Fruit fly (Drosophila melanogaster) whole organism, embryonic: ENCODE results near the gene Ran-like.

Experiments used
- Atf3 ChIP-seq: fragments of 200-800 bp; sonication (Bioruptor generic); optimal IDR thresholded peaks from 3 replicates; lab custom pipeline; 2016; ENCODE audit warnings: missing biosample characterization, missing genetic modification characterization
- CG10274 ChIP-seq: fragments of 200-800 bp; sonication (Bioruptor generic); optimal IDR thresholded peaks from 3 replicates; lab custom pipeline; 2017; ENCODE audit warnings: missing biosample characterization, mild to moderate bottlenecking, missing genetic modification characterization
- CG10979 ChIP-seq: fragments of 200-800 bp; sonication (Bioruptor generic); optimal IDR thresholded peaks from 2 replicates; lab custom pipeline; 2018; ENCODE audit warnings: missing biosample characterization, mild to moderate bottlenecking, missing genetic modification characterization, moderate library complexity
- CG12659 ChIP-seq: fragments of 200-800 bp; sonication (Bioruptor generic); optimal IDR thresholded peaks from 3 replicates; lab custom pipeline; 2017; ENCODE audit warnings: mild to moderate bottlenecking, missing biosample characterization, missing genetic modification reagents, missing genetic modification characterization
- CG12942 ChIP-seq: fragments of 200-800 bp; sonication (Bioruptor generic); optimal IDR thresholded peaks from 3 replicates; lab custom pipeline; 2016; ENCODE audit warnings: missing biosample characterization, missing genetic modification characterization
- CG13894 ChIP-seq: fragments of 200-800 bp; sonication (Bioruptor generic); optimal IDR thresholded peaks from 3 replicates; lab custom pipeline; 2018; ENCODE audit warnings: missing biosample characterization, mild to moderate bottlenecking, missing genetic modification characterization, moderate library complexity
- CG15073 ChIP-seq: fragments of 200-800 bp; sonication (Bioruptor generic); optimal IDR thresholded peaks from 2 replicates; lab custom pipeline; 2016; ENCODE audit warnings: missing biosample characterization, missing genetic modification characterization
- CG15479 ChIP-seq: fragments of 200-800 bp; sonication (Bioruptor generic); optimal IDR thresholded peaks from 3 replicates; lab custom pipeline; 2019; ENCODE audit warnings: missing biosample characterization, mild to moderate bottlenecking, missing genetic modification characterization, moderate library complexity
- CG17385 ChIP-seq: fragments of 200-800 bp; sonication (Bioruptor generic); optimal IDR thresholded peaks from 3 replicates; lab custom pipeline; 2018; ENCODE audit warnings: missing biosample characterization, mild to moderate bottlenecking, missing genetic modification characterization
- CG17829 ChIP-seq: fragments of 200-800 bp; optimal IDR thresholded peaks from 2 replicates; lab custom pipeline; 2019; ENCODE audit warnings: missing biosample characterization, mild to moderate bottlenecking, missing genetic modification characterization, moderate library complexity
- CG18262 ChIP-seq: fragments of 200-800 bp; optimal IDR thresholded peaks from 3 replicates; lab custom pipeline; 2019; ENCODE audit warnings: missing biosample characterization, mild to moderate bottlenecking, missing genetic modification characterization, moderate library complexity
- CG2116 ChIP-seq: fragments of 200-800 bp; sonication (Bioruptor generic); optimal IDR thresholded peaks from 3 replicates; lab custom pipeline; 2018; ENCODE audit warnings: missing biosample characterization, mild to moderate bottlenecking, missing genetic modification characterization
- CG2199 ChIP-seq: fragments of 200-800 bp; sonication (Bioruptor generic); IDR thresholded peaks from 3 replicates; pipeline ENCODE4 v1.3.6; 2022; ENCODE audit warnings: missing biosample characterization, missing genetic modification characterization
- CG30403 ChIP-seq: fragments of 200-800 bp; sonication (Bioruptor generic); optimal IDR thresholded peaks from 3 replicates; lab custom pipeline; 2016; ENCODE audit warnings: missing biosample characterization, missing genetic modification characterization
- CG3065 ChIP-seq: fragments of 200-800 bp; sonication (Bioruptor generic); optimal IDR thresholded peaks from 2 replicates; lab custom pipeline; 2016; ENCODE audit warnings: missing biosample characterization, missing genetic modification characterization
- CG3838 ChIP-seq: fragments of 200-800 bp; sonication (Bioruptor generic); optimal IDR thresholded peaks from 3 replicates; lab custom pipeline; 2016; ENCODE audit warnings: missing biosample characterization, missing genetic modification characterization
- CG8290 ChIP-seq, 3 experiments: fragments of 200-800 bp; sonication (Bioruptor generic); optimal IDR thresholded peaks; 2 replicates each; lab custom pipeline; 2016 to 2019; ENCODE audit warnings: missing biosample characterization in 3 of 3, missing genetic modification characterization in 3 of 3, mild to moderate bottlenecking in 2 of 3, moderate library complexity in 1 of 3
- Dll ChIP-seq: fragments of 200-800 bp; sonication (Bioruptor generic); IDR thresholded peaks from 4 replicates; pipeline ENCODE4 v1.3.6; 2022; ENCODE audit warnings: missing biosample characterization, missing genetic modification characterization; ENCODE audit not compliant: partially characterized antibody
- ERR ChIP-seq: fragments of 200-800 bp; sonication (Bioruptor generic); optimal IDR thresholded peaks from 2 replicates; lab custom pipeline; 2016; ENCODE audit warnings: missing biosample characterization, missing genetic modification characterization
- Ets65A ChIP-seq: fragments of 200-800 bp; sonication (Bioruptor generic); peaks from one replicate; lab custom pipeline; 2016; ENCODE audit warnings: missing biosample characterization, missing genetic modification characterization
- Hr51 ChIP-seq, 2 experiments: fragments of 200-800 bp; sonication (Bioruptor generic); optimal IDR thresholded peaks; 2 replicates in 1 of 2; 3 replicates in 1 of 2; lab custom pipeline; 2016 to 2018; ENCODE audit warnings: missing biosample characterization in 2 of 2, missing genetic modification characterization in 2 of 2, mild to moderate bottlenecking in 1 of 2, moderate library complexity in 1 of 2
- Hr78 ChIP-seq, 2 experiments: fragments of 200-800 bp in 1 of 2; fragments of >200 bp in 1 of 2; sonication (Bioruptor generic) in 1 of 2; optimal IDR thresholded peaks; 2 replicates each; lab custom pipeline; 2017 to 2019; ENCODE audit warnings: missing biosample characterization in 2 of 2, missing genetic modification characterization in 2 of 2, mild to moderate bottlenecking in 1 of 2, moderate library complexity in 1 of 2
- Med ChIP-seq: fragments of 200-800 bp; sonication (Bioruptor generic); peaks from one replicate; lab custom pipeline; 2016; ENCODE audit warnings: missing biosample characterization, missing genetic modification characterization, mild to moderate bottlenecking, inconsistent platforms, moderate library complexity
- NFAT ChIP-seq: fragments of 200-800 bp; sonication (Bioruptor generic); IDR thresholded peaks from 2 replicates; pipeline ENCODE4 v1.3.6; 2022; ENCODE audit warnings: missing biosample characterization, missing genetic modification characterization
- Pdp1 ChIP-seq, 2 experiments: fragments of 200-800 bp; sonication (Bioruptor generic); optimal IDR thresholded peaks; 3 replicates each; lab custom pipeline; 2016; ENCODE audit warnings: missing biosample characterization in 2 of 2, missing genetic modification characterization in 2 of 2, mild to moderate bottlenecking in 1 of 2, moderate library complexity in 1 of 2
- Side ChIP-seq: fragments of 200-800 bp; sonication (Bioruptor generic); optimal IDR thresholded peaks from 2 replicates; lab custom pipeline; 2016; ENCODE audit warnings: missing biosample characterization, missing genetic modification characterization
- Sox100B ChIP-seq: fragments of 200-800 bp; sonication (Bioruptor generic); optimal IDR thresholded peaks from 3 replicates; lab custom pipeline; 2018; ENCODE audit warnings: missing biosample characterization, mild to moderate bottlenecking, missing genetic modification characterization
- Vsx1 ChIP-seq: fragments of 200-800 bp; sonication (Bioruptor generic); optimal IDR thresholded peaks from 2 replicates; lab custom pipeline; 2017; ENCODE audit warnings: missing biosample characterization, mild to moderate bottlenecking, missing genetic modification characterization, missing genetic modification reagents
- btn ChIP-seq: fragments of 200-800 bp; sonication (Bioruptor generic); optimal IDR thresholded peaks from 2 replicates; lab custom pipeline; 2016; ENCODE audit warnings: missing biosample characterization, missing genetic modification characterization
- cg ChIP-seq: fragments of 200-800 bp; sonication (Bioruptor generic); optimal IDR thresholded peaks from 3 replicates; lab custom pipeline; 2019; ENCODE audit warnings: missing biosample characterization, mild to moderate bottlenecking, missing genetic modification characterization, moderate library complexity
- chinmo ChIP-seq: fragments of 200-800 bp; sonication (Bioruptor generic); IDR thresholded peaks from 4 replicates; pipeline ENCODE4 v1.3.6; 2022; ENCODE audit warnings: missing biosample characterization, missing genetic modification characterization; ENCODE audit not compliant: partially characterized antibody
- grn ChIP-seq: fragments of 200-800 bp; sonication (Bioruptor generic); optimal IDR thresholded peaks from 3 replicates; lab custom pipeline; 2017; ENCODE audit warnings: missing biosample characterization, missing genetic modification characterization
- ham ChIP-seq: fragments of 200-800 bp; sonication (Bioruptor generic); IDR thresholded peaks from 2 replicates; pipeline ENCODE4 v1.3.6; 2022; ENCODE audit warnings: missing biosample characterization, missing genetic modification characterization
- hkb ChIP-seq, 2 experiments: fragments of 200-800 bp in 1 of 2; fragments of >200 bp in 1 of 2; sonication (Bioruptor generic) in 1 of 2; IDR thresholded peaks in 1 of 2; optimal IDR thresholded peaks in 1 of 2; 2 replicates each; pipeline versions ENCODE4 v1.3.6 to Lab custom; 2017 to 2022; ENCODE audit warnings: missing biosample characterization in 1 of 2, missing genetic modification characterization in 1 of 2
- lbe ChIP-seq: fragments of 200-800 bp; sonication (Bioruptor generic); optimal IDR thresholded peaks from 2 replicates; lab custom pipeline; 2016; ENCODE audit warnings: missing biosample characterization, mild to moderate bottlenecking, missing genetic modification characterization
- lilli ChIP-seq: fragments of 200-800 bp; sonication (Bioruptor generic); optimal IDR thresholded peaks from 3 replicates; lab custom pipeline; 2016; ENCODE audit warnings: missing biosample characterization, missing genetic modification characterization
- mld ChIP-seq: fragments of 200-800 bp; sonication (Bioruptor generic); IDR thresholded peaks from 3 replicates; pipeline ENCODE4 v1.3.6; 2022; ENCODE audit warnings: missing biosample characterization, missing genetic modification characterization; ENCODE audit not compliant: partially characterized antibody
- nerfin-1 ChIP-seq: fragments of 200-800 bp; sonication (Bioruptor generic); optimal IDR thresholded peaks from 3 replicates; lab custom pipeline; 2019; ENCODE audit warnings: missing biosample characterization, mild to moderate bottlenecking, missing genetic modification characterization, moderate library complexity
- sc ChIP-seq, 3 experiments: fragments of >200 bp in 2 of 3; fragments of 200-800 bp in 1 of 3; sonication (Bioruptor generic) in 1 of 3; optimal IDR thresholded peaks; 2 replicates in 2 of 3; 3 replicates in 1 of 3; lab custom pipeline; 2017; ENCODE audit warnings: mild to moderate bottlenecking in 1 of 3, missing biosample characterization in 1 of 3, missing genetic modification characterization in 1 of 3, missing genetic modification reagents in 1 of 3
- sd ChIP-seq: fragments of 200-800 bp; sonication (Bioruptor generic); optimal IDR thresholded peaks from 3 replicates; lab custom pipeline; 2018; ENCODE audit warnings: missing biosample characterization, mild to moderate bottlenecking, missing genetic modification characterization, moderate library complexity
- sens-2 ChIP-seq: fragments of 200-800 bp; sonication (Bioruptor generic); IDR thresholded peaks from 2 replicates; pipeline ENCODE4 v1.3.6; 2022; ENCODE audit warnings: missing biosample characterization, missing genetic modification characterization
- tin ChIP-seq: fragments of 200-800 bp; sonication (Bioruptor generic); optimal IDR thresholded peaks from 3 replicates; lab custom pipeline; 2016; ENCODE audit warnings: missing biosample characterization, missing genetic modification characterization
- unc-4 ChIP-seq: fragments of 200-800 bp; sonication (Bioruptor generic); IDR thresholded peaks from 2 replicates; pipeline ENCODE4 v1.3.6; 2022; ENCODE audit warnings: missing biosample characterization, missing genetic modification characterization; ENCODE audit not compliant: partially characterized antibody
- wdn ChIP-seq: fragments of 200-800 bp; sonication (Bioruptor generic); IDR thresholded peaks from 2 replicates; pipeline ENCODE4 v1.3.6; 2022; ENCODE audit warnings: missing biosample characterization, missing genetic modification characterization
- wor ChIP-seq: fragments of 200-800 bp; sonication (Bioruptor generic); IDR thresholded peaks from 2 replicates; pipeline ENCODE4 v1.3.6; 2022; ENCODE audit warnings: missing biosample characterization, missing genetic modification characterization

Gene Ran-like

dm6 chr3L:15516440-15516839 lies 31.2 kb upstream of the Ran-like start (continued):
- TF ChIP-seq tin (GFP tag; lab: Kevin White, UChicago), result no peak
- TF ChIP-seq CG15073 (GFP tag; lab: Kevin White, UChicago), result no peak

- peak; percentile 28 for TF ChIP-seq Vsx1
- TF ChIP-seq Hr78 (GFP tag; optimal IDR thresholded peaks at IDR 0.05; lab: Kevin White, UChicago), result peak in 1 of 2 experiments; percentile 67
- no peak for TF ChIP-seq CG12942
- TF ChIP-seq wor (GFP tag; lab: Robert Waterston, UW), result no peak
- TF ChIP-seq Sox100B (GFP tag; lab: Kevin White, UChicago), result no peak
- TF ChIP-seq Pdp1 (GFP tag; optimal IDR thresholded peaks at IDR 0.05; lab: Kevin White, UChicago), result peak in 1 of 2 experiments; percentile 43
- TF ChIP-seq wdn (GFP tag; lab: Robert Waterston, UW), result no peak
- no peak for TF ChIP-seq CG17829 (tag; lab: Kevin White, UChicago)
- no peak for TF ChIP-seq CG10274
- no peak for TF ChIP-seq CG10979
- no peak for TF ChIP-seq nerfin-1 (tag; lab: Kevin White, UChicago)
- no peak for TF ChIP-seq sc (optimal IDR thresholded peaks at IDR 0.05; lab: Kevin White, UChicago)
- no peak for TF ChIP-seq sc (GFP tag; optimal IDR thresholded peaks at IDR 0.05; lab: Kevin White, UChicago)
- TF ChIP-seq CG2116 (GFP tag; lab: Kevin White, UChicago), result no peak
- TF ChIP-seq Atf3 (GFP tag; lab: Kevin White, UChicago), result no peak
- TF ChIP-seq lilli (GFP tag; lab: Kevin White, UChicago), result no peak
- TF ChIP-seq Dll (GFP tag; lab: Robert Waterston, UW), result no peak; the same call in 3 of the 4 replicates
- 0 out of 3 replicates have a peak, but pooled peaks have one; percentile 33 for TF ChIP-seq CG2199 (GFP tag; lab: Robert Waterston, UW)
- TF ChIP-seq CG8290 (GFP tag; optimal IDR thresholded peaks at IDR 0.05; lab: Kevin White, UChicago), result no peak
- TF ChIP-seq CG8290 (tag; optimal IDR thresholded peaks at IDR 0.05; lab: Kevin White, UChicago), result no peak
- peak; percentile 17 for TF ChIP-seq cg
- no peak for TF ChIP-seq CG18262 (tag; lab: Kevin White, UChicago)
- no peak for TF ChIP-seq Hr51 (GFP tag; optimal IDR thresholded peaks at IDR 0.05; lab: Kevin White, UChicago)
- TF ChIP-seq sens-2 (GFP tag; lab: Robert Waterston, UW), result no peak
- no peak for TF ChIP-seq CG3838 (GFP tag; lab: Kevin White, UChicago)
- no peak for TF ChIP-seq ERR (GFP tag; lab: Kevin White, UChicago)
- no peak for TF ChIP-seq CG15479 (GFP tag; lab: Kevin White, UChicago)
- 0 out of 2 replicates have a peak, but pooled peaks have one; percentile 10 for TF ChIP-seq unc-4 (GFP tag; lab: Robert Waterston, UW)
- TF ChIP-seq grn, result no peak
- TF ChIP-seq ham, result no peak
- TF ChIP-seq CG30403, result no peak
- TF ChIP-seq lbe (GFP tag; lab: Kevin White, UChicago), result no peak
- TF ChIP-seq Side (GFP tag; lab: Kevin White, UChicago), result no peak
- no peak for TF ChIP-seq NFAT (GFP tag; lab: Robert Waterston, UW)
- no peak for TF ChIP-seq mld (GFP tag; lab: Robert Waterston, UW)
- TF ChIP-seq Med (GFP tag; lab: Kevin White, UChicago), result peak; percentile 77
- TF ChIP-seq tin (GFP tag; lab: Kevin White, UChicago), result no peak
- TF ChIP-seq Ets65A (GFP tag; lab: Kevin White, UChicago), result no peak
- no peak for TF ChIP-seq btn (GFP tag; lab: Kevin White, UChicago)
- peak; percentile 4; the same call in 2 of the 4 replicates for TF ChIP-seq chinmo (GFP tag; lab: Robert Waterston, UW)
- peak; percentile 91 for TF ChIP-seq CG17385
- no peak for TF ChIP-seq CG12659 (GFP tag; lab: Kevin White, UChicago)
- no peak for TF ChIP-seq CG13894 (tag; lab: Kevin White, UChicago)
- TF ChIP-seq CG3065 (GFP tag; lab: Kevin White, UChicago), result no peak
- no peak for TF ChIP-seq hkb (optimal IDR thresholded peaks at IDR 0.05; lab: Kevin White, UChicago)
- TF ChIP-seq hkb (GFP tag; IDR thresholded peaks at IDR 0.05; lab: Robert Waterston, UW), result peak; percentile 10; the same call in 1 of the 2 replicates
- TF ChIP-seq sd (tag; lab: Kevin White, UChicago), result peak; percentile 17
These were observed 29.8 kb upstream of the Ran-like start for dm6 chr3L:15514814-15515495.
